Worm (Caenorhabditis elegans): ENCODE data around the gene sru-40.

ce11 chrV:9796562-9796961, 37.2 kb downstream of the sru-40 start, which contains the start of gene F46B6.9:
- no peak for TF ChIP-seq aly-1 (tag; optimal IDR thresholded peaks at IDR 0.05)
- TF ChIP-seq ama-1 (optimal IDR thresholded peaks at IDR 0.05) = no peak
- no peak for TF ChIP-seq scrt-1 (GFP tag; IDR thresholded peaks at IDR 0.05)
- no peak for TF ChIP-seq hnd-1 (tag; optimal IDR thresholded peaks at IDR 0.05)
- no peak for TF ChIP-seq F13C5.2 (tag; optimal IDR thresholded peaks at IDR 0.05)
- no peak for TF ChIP-seq sea-1 (GFP tag; conservative IDR thresholded peaks at IDR 0.05)
- TF ChIP-seq hmbx-1 (tag; optimal IDR thresholded peaks at IDR 0.05) = no peak
- TF ChIP-seq tbx-37 (GFP tag; conservative IDR thresholded peaks at IDR 0.05) = no peak
- no peak for TF ChIP-seq flt-1 (GFP tag; IDR thresholded peaks at IDR 0.05)
- no peak for TF ChIP-seq pes-1 (GFP tag; IDR thresholded peaks at IDR 0.05)
- TF ChIP-seq ceh-36 (tag; optimal IDR thresholded peaks at IDR 0.05) = no peak
